Fruit fly (Drosophila melanogaster) whole organism, embryonic: ENCODE measurements around the gene wfs1.
A peak's percentile ranks its signal among the peaks of the same experiment; 100 is the strongest.

ENCODE experiments used
- Adf1 ChIP-seq: fragments of 200-800 bp; sonication (Bioruptor generic); IDR thresholded peaks from 2 replicates; pipeline ENCODE4 v1.3.6; 2022; ENCODE audit warnings: missing biosample characterization, missing genetic modification characterization
- Atf6 ChIP-seq: fragments of 200-800 bp; sonication (Bioruptor generic); IDR thresholded peaks from 2 replicates; pipeline ENCODE4 v1.3.6; 2022; ENCODE audit warnings: missing biosample characterization, missing genetic modification characterization
- BEAF-32 ChIP-seq: fragments of 200-800 bp; sonication (Bioruptor generic); optimal IDR thresholded peaks from 3 replicates; lab custom pipeline; 2017; ENCODE audit warnings: missing biosample characterization, missing genetic modification characterization, mild to moderate bottlenecking, moderate library complexity, missing genetic modification reagents
- Blimp-1 ChIP-seq: fragments of 200-800 bp; sonication (Bioruptor generic); optimal IDR thresholded peaks from 3 replicates; lab custom pipeline; 2018; ENCODE audit warnings: missing biosample characterization, missing genetic modification characterization, mild to moderate bottlenecking, moderate library complexity, missing genetic modification reagents
- CG10321 ChIP-seq: fragments of 200-800 bp; sonication (Bioruptor generic); IDR thresholded peaks from 2 replicates; pipeline ENCODE4 v1.3.6; 2022; ENCODE audit warnings: missing biosample characterization, missing genetic modification characterization
- CG10565 ChIP-seq: fragments of 200-800 bp; sonication (Bioruptor generic); optimal IDR thresholded peaks from 3 replicates; lab custom pipeline; 2016; ENCODE audit warnings: missing biosample characterization, mild to moderate bottlenecking, missing genetic modification characterization
- CG13123 ChIP-seq: fragments of 200-800 bp; sonication (Bioruptor generic); optimal IDR thresholded peaks from 2 replicates; lab custom pipeline; 2016; ENCODE audit warnings: missing biosample characterization, missing genetic modification characterization
- CG13296 ChIP-seq: fragments of 200-800 bp; sonication (Bioruptor generic); optimal IDR thresholded peaks from 3 replicates; lab custom pipeline; 2018; ENCODE audit warnings: missing biosample characterization, mild to moderate bottlenecking, missing genetic modification characterization
- CG15269 ChIP-seq: fragments of 200-800 bp; sonication (Bioruptor generic); optimal IDR thresholded peaks from 2 replicates; lab custom pipeline; 2018; ENCODE audit warnings: missing biosample characterization, mild to moderate bottlenecking, missing genetic modification characterization, moderate library complexity
- CG15479 ChIP-seq: fragments of 200-800 bp; sonication (Bioruptor generic); optimal IDR thresholded peaks from 3 replicates; lab custom pipeline; 2019; ENCODE audit warnings: missing biosample characterization, mild to moderate bottlenecking, missing genetic modification characterization, moderate library complexity
- CG18011 ChIP-seq: fragments of 200-800 bp; sonication (Bioruptor generic); optimal IDR thresholded peaks from 2 replicates; lab custom pipeline; 2017; ENCODE audit warnings: missing biosample characterization, missing genetic modification characterization, mild to moderate bottlenecking, moderate library complexity, missing genotype
- CG18476 ChIP-seq: fragments of 200-800 bp; sonication (Bioruptor generic); optimal IDR thresholded peaks from 2 replicates; lab custom pipeline; 2016; ENCODE audit warnings: missing biosample characterization, mild to moderate bottlenecking, missing genetic modification characterization
- CG30403 ChIP-seq: fragments of 200-800 bp; sonication (Bioruptor generic); optimal IDR thresholded peaks from 3 replicates; lab custom pipeline; 2016; ENCODE audit warnings: missing biosample characterization, missing genetic modification characterization
- CG3065 ChIP-seq: fragments of 200-800 bp; sonication (Bioruptor generic); optimal IDR thresholded peaks from 2 replicates; lab custom pipeline; 2016; ENCODE audit warnings: missing biosample characterization, missing genetic modification characterization
- CG31224 ChIP-seq: fragments of 200-800 bp; sonication (Bioruptor generic); IDR thresholded peaks from 2 replicates; pipeline ENCODE4 v1.3.6; 2022; ENCODE audit warnings: missing biosample characterization, missing genetic modification characterization
- CG3838 ChIP-seq: fragments of 200-800 bp; sonication (Bioruptor generic); optimal IDR thresholded peaks from 3 replicates; lab custom pipeline; 2016; ENCODE audit warnings: missing biosample characterization, missing genetic modification characterization
- CG4282 ChIP-seq: fragments of 200-800 bp; sonication (Bioruptor generic); optimal IDR thresholded peaks from 2 replicates; lab custom pipeline; 2016; ENCODE audit warnings: missing biosample characterization, missing genetic modification characterization
- CG4854 ChIP-seq: fragments of 200-800 bp; sonication (Bioruptor generic); optimal IDR thresholded peaks from 2 replicates; lab custom pipeline; 2016; ENCODE audit warnings: missing biosample characterization, missing genetic modification characterization, inconsistent platforms
- CG6683 ChIP-seq: fragments of 200-800 bp; sonication (Bioruptor generic); optimal IDR thresholded peaks from 2 replicates; lab custom pipeline; 2017; ENCODE audit warnings: missing biosample characterization, mild to moderate bottlenecking, missing genetic modification characterization, missing genetic modification reagents
- CG6813 ChIP-seq: fragments of 200-800 bp; sonication (Bioruptor generic); optimal IDR thresholded peaks from 2 replicates; lab custom pipeline; 2017; ENCODE audit warnings: missing biosample characterization, missing genetic modification characterization, mild to moderate bottlenecking, moderate library complexity, missing genetic modification reagents
- CG6854 ChIP-seq: fragments of 200-800 bp; sonication (Bioruptor generic); optimal IDR thresholded peaks from 3 replicates; lab custom pipeline; 2017; ENCODE audit warnings: missing biosample characterization, mild to moderate bottlenecking, missing genetic modification characterization
- CG8478 ChIP-seq: fragments of >200 bp; optimal IDR thresholded peaks from 2 replicates; lab custom pipeline; 2018
- CTCF ChIP-seq: fragments of 200-800 bp; sonication (Bioruptor generic); optimal IDR thresholded peaks from 2 replicates; lab custom pipeline; 2017; ENCODE audit warnings: missing biosample characterization, mild to moderate bottlenecking, missing genetic modification characterization, moderate library complexity
- D19B ChIP-seq: fragments of 200-800 bp; sonication (Bioruptor generic); optimal IDR thresholded peaks from 2 replicates; lab custom pipeline; 2017; ENCODE audit warnings: missing biosample characterization, mild to moderate bottlenecking, missing genetic modification characterization
- Dek ChIP-seq: fragments of 200-800 bp; sonication (Bioruptor generic); optimal IDR thresholded peaks from 3 replicates; lab custom pipeline; 2019; ENCODE audit warnings: missing biosample characterization, mild to moderate bottlenecking, missing genetic modification characterization, moderate library complexity
- Dfd ChIP-seq, 2 experiments: fragments of >200 bp; optimal IDR thresholded peaks; 2 replicates each; lab custom pipeline; 2017; ENCODE audit warnings: missing biosample characterization in 2 of 2, missing genetic modification characterization in 2 of 2
- Hsf ChIP-seq: fragments of 200-800 bp; sonication (Bioruptor generic); optimal IDR thresholded peaks from 3 replicates; lab custom pipeline; 2016; ENCODE audit warnings: missing biosample characterization, missing genetic modification characterization
- Lim3 ChIP-seq: fragments of 200-800 bp; sonication (Bioruptor generic); IDR thresholded peaks from 2 replicates; pipeline ENCODE4 v1.3.6; 2022; ENCODE audit warnings: missing biosample characterization, missing genetic modification characterization
- Ptx1 ChIP-seq: fragments of 200-800 bp; sonication (Bioruptor generic); IDR thresholded peaks from 2 replicates; pipeline ENCODE4 v1.3.6; 2022; ENCODE audit warnings: missing biosample characterization, missing genetic modification characterization
- Rx ChIP-seq: fragments of 200-800 bp; sonication (Bioruptor generic); IDR thresholded peaks from 2 replicates; pipeline ENCODE4 v1.3.6; 2022; ENCODE audit warnings: missing biosample characterization, missing genetic modification characterization
- chinmo ChIP-seq: fragments of 200-800 bp; sonication (Bioruptor generic); IDR thresholded peaks from 4 replicates; pipeline ENCODE4 v1.3.6; 2022; ENCODE audit warnings: missing biosample characterization, missing genetic modification characterization; ENCODE audit not compliant: partially characterized antibody
- crc ChIP-seq: fragments of 200-800 bp; sonication (Bioruptor generic); optimal IDR thresholded peaks from 2 replicates; lab custom pipeline; 2016; ENCODE audit warnings: missing biosample characterization, missing genetic modification characterization
- crp ChIP-seq, 2 experiments: fragments of 200-800 bp; sonication (Bioruptor generic); optimal IDR thresholded peaks; 2 replicates in 1 of 2; 3 replicates in 1 of 2; lab custom pipeline; 2017; ENCODE audit warnings: missing biosample characterization in 2 of 2, missing genetic modification characterization in 2 of 2, mild to moderate bottlenecking in 1 of 2, moderate library complexity in 1 of 2
- gcm ChIP-seq: fragments of 200-800 bp; sonication (Bioruptor generic); optimal IDR thresholded peaks from 2 replicates; lab custom pipeline; 2019; ENCODE audit warnings: missing biosample characterization, mild to moderate bottlenecking, missing genetic modification characterization, moderate library complexity
- jumu ChIP-seq: fragments of 200-800 bp; sonication (Bioruptor generic); optimal IDR thresholded peaks from 3 replicates; lab custom pipeline; 2016; ENCODE audit warnings: missing biosample characterization, missing genetic modification characterization
- kni ChIP-seq: fragments of 200-800 bp; sonication (Bioruptor generic); optimal IDR thresholded peaks from 3 replicates; lab custom pipeline; 2017; ENCODE audit warnings: mild to moderate bottlenecking, missing biosample characterization, missing genetic modification reagents, missing genetic modification characterization
- knrl ChIP-seq: fragments of 200-800 bp; sonication (Bioruptor generic); IDR thresholded peaks from 3 replicates; pipeline ENCODE4 v1.3.6; 2022; ENCODE audit warnings: missing biosample characterization, missing genetic modification characterization; ENCODE audit not compliant: partially characterized antibody
- lbe ChIP-seq: fragments of 200-800 bp; sonication (Bioruptor generic); optimal IDR thresholded peaks from 2 replicates; lab custom pipeline; 2016; ENCODE audit warnings: missing biosample characterization, mild to moderate bottlenecking, missing genetic modification characterization
- lilli ChIP-seq: fragments of 200-800 bp; sonication (Bioruptor generic); optimal IDR thresholded peaks from 3 replicates; lab custom pipeline; 2016; ENCODE audit warnings: missing biosample characterization, missing genetic modification characterization
- lmd ChIP-seq: fragments of 200-800 bp; sonication (Bioruptor generic); IDR thresholded peaks from 2 replicates; pipeline ENCODE4 v1.3.6; 2022; ENCODE audit warnings: missing biosample characterization, missing genetic modification characterization
- nau ChIP-seq: fragments of 200-800 bp; sonication (Bioruptor generic); optimal IDR thresholded peaks from 3 replicates; lab custom pipeline; 2017; ENCODE audit warnings: missing biosample characterization, mild to moderate bottlenecking, missing genetic modification characterization, missing genetic modification reagents
- odd ChIP-seq: fragments of 200-800 bp; sonication (Bioruptor generic); optimal IDR thresholded peaks from 2 replicates; lab custom pipeline; 2017; ENCODE audit warnings: missing biosample characterization, mild to moderate bottlenecking, missing genetic modification characterization
- onecut ChIP-seq: fragments of 200-800 bp; sonication (Bioruptor generic); IDR thresholded peaks from 2 replicates; pipeline ENCODE4 v1.3.6; 2022; ENCODE audit warnings: missing biosample characterization, missing genetic modification characterization
- org-1 ChIP-seq: fragments of 200-800 bp; sonication (Bioruptor generic); optimal IDR thresholded peaks from 2 replicates; lab custom pipeline; 2017; ENCODE audit warnings: missing biosample characterization, missing genetic modification characterization
- pita ChIP-seq: fragments of 200-800 bp; sonication (Bioruptor generic); optimal IDR thresholded peaks from 2 replicates; lab custom pipeline; 2017; ENCODE audit warnings: missing biosample characterization, mild to moderate bottlenecking, missing genetic modification characterization
- pnt ChIP-seq: fragments of 200-800 bp; sonication (Bioruptor generic); optimal IDR thresholded peaks from 3 replicates; lab custom pipeline; 2016; ENCODE audit warnings: missing biosample characterization, missing genetic modification characterization
- sd ChIP-seq: fragments of 200-800 bp; sonication (Bioruptor generic); optimal IDR thresholded peaks from 3 replicates; lab custom pipeline; 2018; ENCODE audit warnings: missing biosample characterization, mild to moderate bottlenecking, missing genetic modification characterization, moderate library complexity
- sens-2 ChIP-seq: fragments of 200-800 bp; sonication (Bioruptor generic); IDR thresholded peaks from 2 replicates; pipeline ENCODE4 v1.3.6; 2022; ENCODE audit warnings: missing biosample characterization, missing genetic modification characterization
- shn ChIP-seq: fragments of 200-800 bp; sonication (Bioruptor generic); optimal IDR thresholded peaks from 3 replicates; lab custom pipeline; 2016; ENCODE audit warnings: missing biosample characterization, missing genetic modification characterization
- tll ChIP-seq, 2 experiments: fragments of 200-800 bp in 1 of 2; fragments of >200 bp in 1 of 2; sonication (Bioruptor generic) in 1 of 2; optimal IDR thresholded peaks; 2 replicates each; lab custom pipeline; 2017 to 2019; ENCODE audit warnings: missing biosample characterization in 2 of 2, missing genetic modification characterization in 2 of 2, mild to moderate bottlenecking in 1 of 2, moderate library complexity in 1 of 2
- yki ChIP-seq: fragments of >200 bp; optimal IDR thresholded peaks from 3 replicates; lab custom pipeline; 2018
- zfh2 ChIP-seq: fragments of 200-800 bp; sonication (Bioruptor generic); optimal IDR thresholded peaks from 2 replicates; lab custom pipeline; 2016; ENCODE audit warnings: missing biosample characterization, missing genetic modification characterization

Gene wfs1

DNA sequence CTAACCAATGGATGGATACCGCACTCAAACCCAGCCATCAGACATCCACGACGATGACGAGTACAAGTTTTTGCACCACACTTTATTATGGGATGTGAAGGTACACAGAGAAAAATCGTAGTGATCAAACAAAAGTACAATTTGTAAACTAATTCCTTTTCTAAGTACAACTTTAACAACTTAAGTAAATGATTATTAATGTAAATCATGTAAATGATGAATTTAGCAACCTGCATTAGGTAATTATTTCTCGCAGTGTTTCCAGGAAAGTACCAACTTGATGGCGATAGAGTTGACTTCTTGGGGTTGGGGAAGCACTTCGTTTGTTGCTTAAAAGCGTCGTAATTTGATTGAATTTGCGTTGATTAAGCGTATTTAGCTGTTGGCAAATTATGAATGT, 27.1 kb downstream of the wfs1 start (continued):
- TF ChIP-seq org-1 (GFP tag; lab: Kevin White, UChicago) (peak; percentile 58), lmd (peak; percentile 62), pnt (GFP tag; lab: Kevin White, UChicago) (peak; percentile 49), Rx (no peak), CG3065 (no peak), CG15269 (peak; percentile 75), CG8478 (no peak), Blimp-1 (GFP tag; lab: Kevin White, UChicago) (peak; percentile 61), CG6683 (no peak), CG4854 (GFP tag; lab: Kevin White, UChicago) (no peak), CG3838 (GFP tag; lab: Kevin White, UChicago) (peak; percentile 5), yki (lab: Kevin White, UChicago) (no peak), CG10565 (no peak), tll (GFP tag; optimal IDR thresholded peaks at IDR 0.05; lab: Kevin White, UChicago) (no peak), sd (tag; lab: Kevin White, UChicago) (no peak), CG10321 (0 out of 2 replicates have a peak, but pooled peaks have one; percentile 28), CTCF (GFP tag; lab: Kevin White, UChicago) (no peak), Lim3 (GFP tag; lab: Robert Waterston, UW) (0 out of 2 replicates have a peak, but pooled peaks have one; percentile 39), Hsf (GFP tag; lab: Kevin White, UChicago) (peak; percentile 77), CG31224 (peak; percentile 40; the same call in 1 of the 2 replicates), crc (GFP tag; lab: Kevin White, UChicago) (peak; percentile 1), Dek (tag; lab: Kevin White, UChicago) (peak; percentile 50), crp (GFP tag; optimal IDR thresholded peaks at IDR 0.05; lab: Kevin White, UChicago) (no peak), CG30403 (peak; percentile 72), CG13296 (peak; percentile 46), lbe (GFP tag; lab: Kevin White, UChicago) (no peak), lilli (GFP tag; lab: Kevin White, UChicago) (peak; percentile 69), CG15479 (GFP tag; lab: Kevin White, UChicago) (no peak), CG4282 (GFP tag; lab: Kevin White, UChicago) (no peak), Dfd (GFP tag; optimal IDR thresholded peaks at IDR 0.05; lab: Kevin White, UChicago) (no peak), sens-2 (GFP tag; lab: Robert Waterston, UW) (peak; percentile 62), onecut (GFP tag; lab: Robert Waterston, UW) (peak; percentile 48; the same call in 1 of the 2 replicates), CG13123 (no peak), Adf1 (GFP tag; lab: Robert Waterston, UW) (peak; percentile 57), odd (GFP tag; lab: Kevin White, UChicago) (peak; percentile 39), CG6854 (peak; percentile 50), knrl (GFP tag; lab: Robert Waterston, UW) (no peak), zfh2 (GFP tag; lab: Kevin White, UChicago) (no peak), BEAF-32 (no peak), pita (GFP tag; lab: Kevin White, UChicago) (no peak), nau (GFP tag; lab: Kevin White, UChicago) (no peak), Ptx1 (GFP tag; lab: Robert Waterston, UW) (peak; percentile 62; the same call in 1 of the 2 replicates), gcm (GFP tag; lab: Kevin White, UChicago) (no peak), kni (GFP tag; lab: Kevin White, UChicago) (no peak), Atf6 (GFP tag; lab: Robert Waterston, UW) (peak; percentile 85), D19B (GFP tag; lab: Kevin White, UChicago) (no peak), CG18011 (GFP tag; lab: Kevin White, UChicago) (peak; percentile 18), chinmo (GFP tag; lab: Robert Waterston, UW) (no peak), jumu (GFP tag; lab: Kevin White, UChicago) (peak; percentile 3), CG6813 (peak; percentile 50), shn (GFP tag; lab: Kevin White, UChicago) (no peak), CG18476 (GFP tag; lab: Kevin White, UChicago) (peak; percentile 11)
